Fruit fly (Drosophila melanogaster) whole organism, prepupa: ENCODE results near the gene Cyp4ae1.

Source experiments
- CG10631 ChIP-seq: fragments of 200-800 bp; sonication (Bioruptor generic); optimal IDR thresholded peaks from 2 replicates; lab custom pipeline; 2016; ENCODE audit warnings: missing biosample characterization, missing genetic modification characterization
- CG11294 ChIP-seq: fragments of 200-800 bp; sonication (Bioruptor generic); IDR thresholded peaks from 2 replicates; pipeline ENCODE4 v1.3.6; 2022; ENCODE audit warnings: missing biosample characterization, missing genetic modification characterization
- CG11762 ChIP-seq: fragments of 200-800 bp; sonication (Bioruptor generic); optimal IDR thresholded peaks from 3 replicates; lab custom pipeline; 2016; ENCODE audit warnings: missing biosample characterization, missing genetic modification characterization; ENCODE audit not compliant: insufficient read depth
- CG11902 ChIP-seq: fragments of 200-800 bp; sonication (Bioruptor generic); optimal IDR thresholded peaks from 3 replicates; lab custom pipeline; 2016; ENCODE audit warnings: missing biosample characterization, missing genetic modification characterization
- CG15336 ChIP-seq: fragments of 200-800 bp; sonication (Bioruptor generic); IDR thresholded peaks from 2 replicates; pipeline ENCODE4 v1.3.6; 2022; ENCODE audit warnings: missing biosample characterization, missing genetic modification characterization
- CG16779 ChIP-seq: fragments of 200-800 bp; sonication (Bioruptor generic); optimal IDR thresholded peaks from 3 replicates; lab custom pipeline; 2017; ENCODE audit warnings: missing biosample characterization, mild to moderate bottlenecking, missing genetic modification characterization
- CG3032 ChIP-seq: fragments of 200-800 bp; optimal IDR thresholded peaks from 2 replicates; lab custom pipeline; 2019; ENCODE audit warnings: missing biosample characterization, mild to moderate bottlenecking, missing genetic modification characterization, moderate library complexity
- CG31627 ChIP-seq: fragments of 200-800 bp; sonication (Bioruptor generic); optimal IDR thresholded peaks from 3 replicates; lab custom pipeline; 2016; ENCODE audit warnings: missing biosample characterization, missing genetic modification characterization
- CG3919 ChIP-seq: fragments of 200-800 bp; sonication (Bioruptor generic); optimal IDR thresholded peaks from 3 replicates; lab custom pipeline; 2016; ENCODE audit warnings: missing biosample characterization, missing genetic modification characterization
- CG6276 ChIP-seq: fragments of 200-800 bp; sonication (Bioruptor generic); optimal IDR thresholded peaks from 2 replicates; lab custom pipeline; 2017; ENCODE audit warnings: missing biosample characterization, mild to moderate bottlenecking, missing genetic modification characterization
- CG6792 ChIP-seq: fragments of 200-800 bp; sonication (Bioruptor generic); optimal IDR thresholded peaks from 3 replicates; lab custom pipeline; 2016; ENCODE audit warnings: missing biosample characterization, missing genetic modification characterization
- CG6808 ChIP-seq: fragments of 200-800 bp; sonication (Bioruptor generic); optimal IDR thresholded peaks from 3 replicates; lab custom pipeline; 2017; ENCODE audit warnings: missing biosample characterization, missing genetic modification characterization, mild to moderate bottlenecking, moderate library complexity, missing genetic modification reagents
- CG7368 ChIP-seq: fragments of 200-800 bp; sonication (Bioruptor generic); optimal IDR thresholded peaks from 3 replicates; lab custom pipeline; 2016; ENCODE audit warnings: missing biosample characterization, missing genetic modification characterization
- CG8119 ChIP-seq: fragments of 200-800 bp; sonication (Bioruptor generic); IDR thresholded peaks from 3 replicates; pipeline ENCODE4 v1.3.6; 2022; ENCODE audit warnings: missing biosample characterization, missing genetic modification characterization
- CG9139 ChIP-seq: fragments of 200-800 bp; sonication (Bioruptor generic); optimal IDR thresholded peaks from 3 replicates; lab custom pipeline; 2017; ENCODE audit warnings: missing biosample characterization, mild to moderate bottlenecking, missing genetic modification characterization
- Eip75B ChIP-seq: fragments of 200-800 bp; sonication (Bioruptor generic); optimal IDR thresholded peaks from 3 replicates; lab custom pipeline; 2016; ENCODE audit warnings: missing biosample characterization, missing genetic modification characterization
- Eip78C ChIP-seq: fragments of 200-800 bp; sonication (Bioruptor generic); peaks from one replicate; lab custom pipeline; 2016; ENCODE audit warnings: missing biosample characterization, missing genetic modification characterization
- Eip93F ChIP-seq: fragments of 200-800 bp; sonication (Bioruptor generic); optimal IDR thresholded peaks from 2 replicates; lab custom pipeline; 2016; ENCODE audit warnings: missing biosample characterization, mild to moderate bottlenecking, missing genetic modification characterization
- Ets96B ChIP-seq: fragments of 200-800 bp; optimal IDR thresholded peaks from 2 replicates; lab custom pipeline; 2019; ENCODE audit warnings: missing biosample characterization, mild to moderate bottlenecking, missing genetic modification characterization, moderate library complexity
- Gug ChIP-seq: fragments of 200-800 bp; sonication (Bioruptor generic); IDR thresholded peaks from 2 replicates; pipeline ENCODE4 v1.3.6; 2022; ENCODE audit warnings: missing biosample characterization, missing genetic modification characterization
- Hr38 ChIP-seq: sonication (Bioruptor generic); optimal IDR thresholded peaks from 2 replicates; lab custom pipeline; 2016; ENCODE audit warnings: missing biosample characterization, missing genetic modification characterization
- Hr39 ChIP-seq: fragments of 200-800 bp; sonication (Bioruptor generic); optimal IDR thresholded peaks from 2 replicates; lab custom pipeline; 2016; ENCODE audit warnings: missing biosample characterization, missing genetic modification characterization
- Hr4 ChIP-seq: fragments of 200-800 bp; sonication (Bioruptor generic); optimal IDR thresholded peaks from 3 replicates; lab custom pipeline; 2016; ENCODE audit warnings: missing biosample characterization, missing genetic modification characterization
- Lpt ChIP-seq: fragments of 200-800 bp; sonication (Bioruptor generic); optimal IDR thresholded peaks from 3 replicates; lab custom pipeline; 2016; ENCODE audit warnings: missing biosample characterization, missing genetic modification characterization
- Met ChIP-seq: fragments of 200-800 bp; sonication (Bioruptor generic); optimal IDR thresholded peaks from 3 replicates; lab custom pipeline; 2016; ENCODE audit warnings: missing biosample characterization, missing genetic modification characterization
- OdsH ChIP-seq: fragments of 200-800 bp; sonication (Bioruptor generic); optimal IDR thresholded peaks from 3 replicates; lab custom pipeline; 2016; ENCODE audit warnings: missing biosample characterization, missing genetic modification characterization
- Smox ChIP-seq: fragments of 200-800 bp; sonication (Bioruptor generic); optimal IDR thresholded peaks from 3 replicates; lab custom pipeline; 2016; ENCODE audit warnings: missing biosample characterization, missing genetic modification characterization
- Sox102F ChIP-seq: fragments of 200-800 bp; sonication (Bioruptor generic); optimal IDR thresholded peaks from 2 replicates; lab custom pipeline; 2016; ENCODE audit warnings: missing biosample characterization, mild to moderate bottlenecking, missing genetic modification characterization
- Sox14 ChIP-seq: fragments of 200-800 bp; sonication (Bioruptor generic); optimal IDR thresholded peaks from 3 replicates; lab custom pipeline; 2016; ENCODE audit warnings: missing biosample characterization, missing genetic modification characterization
- Sox15 ChIP-seq: fragments of 200-800 bp; sonication (Bioruptor generic); optimal IDR thresholded peaks from 3 replicates; lab custom pipeline; 2016; ENCODE audit warnings: missing biosample characterization, missing genetic modification characterization
- acj6 ChIP-seq: fragments of 200-800 bp; sonication (Bioruptor generic); optimal IDR thresholded peaks from 3 replicates; lab custom pipeline; 2016; ENCODE audit warnings: missing biosample characterization, missing genetic modification characterization
- cyc ChIP-seq: fragments of 200-800 bp; sonication (Bioruptor generic); optimal IDR thresholded peaks from 3 replicates; lab custom pipeline; 2016; ENCODE audit warnings: missing biosample characterization, missing genetic modification characterization
- dsx ChIP-seq: fragments of 200-800 bp; optimal IDR thresholded peaks from 3 replicates; lab custom pipeline; 2019; ENCODE audit warnings: missing biosample characterization, mild to moderate bottlenecking, missing genetic modification characterization, moderate library complexity; ENCODE audit not compliant: poor library complexity, severe bottlenecking
- eg ChIP-seq: fragments of 200-800 bp; sonication (Bioruptor generic); IDR thresholded peaks from 3 replicates; pipeline ENCODE4 v1.3.6; 2022; ENCODE audit warnings: missing biosample characterization, missing genetic modification characterization
- fd59A ChIP-seq: fragments of 200-800 bp; sonication (Bioruptor generic); optimal IDR thresholded peaks from 2 replicates; lab custom pipeline; 2017; ENCODE audit warnings: missing biosample characterization, mild to moderate bottlenecking, missing genetic modification characterization, missing genetic modification reagents
- fd85E ChIP-seq: fragments of 200-800 bp; sonication (Bioruptor generic); optimal IDR thresholded peaks from 3 replicates; lab custom pipeline; 2016; ENCODE audit warnings: missing biosample characterization, missing genetic modification characterization
- fkh ChIP-seq: fragments of 200-800 bp; sonication (Bioruptor generic); optimal IDR thresholded peaks from 3 replicates; lab custom pipeline; 2017; ENCODE audit warnings: missing biosample characterization, mild to moderate bottlenecking, missing genetic modification characterization, moderate library complexity
- lz ChIP-seq: fragments of 200-800 bp; sonication (Bioruptor generic); optimal IDR thresholded peaks from 3 replicates; lab custom pipeline; 2016; ENCODE audit warnings: missing biosample characterization, missing genetic modification characterization
- net ChIP-seq: fragments of 200-800 bp; sonication (Bioruptor generic); optimal IDR thresholded peaks from 3 replicates; lab custom pipeline; 2016; ENCODE audit warnings: missing biosample characterization, missing genetic modification characterization
- salr ChIP-seq, 2 experiments: fragments of 200-800 bp; sonication (Bioruptor generic); optimal IDR thresholded peaks; 3 replicates each; lab custom pipeline; 2016 to 2018; ENCODE audit warnings: missing biosample characterization in 2 of 2, missing genetic modification characterization in 2 of 2, mild to moderate bottlenecking in 1 of 2
- spab ChIP-seq: fragments of 200-800 bp; sonication (Bioruptor generic); optimal IDR thresholded peaks from 2 replicates; lab custom pipeline; 2017; ENCODE audit warnings: missing biosample characterization, mild to moderate bottlenecking, missing genetic modification characterization, missing genetic modification reagents
- ss ChIP-seq, 2 experiments: fragments of 200-800 bp; sonication (Bioruptor generic); optimal IDR thresholded peaks; 2 replicates in 1 of 2; 3 replicates in 1 of 2; lab custom pipeline; 2017 to 2018; ENCODE audit warnings: mild to moderate bottlenecking in 2 of 2, missing biosample characterization in 2 of 2, missing genetic modification characterization in 2 of 2, moderate library complexity in 1 of 2
- svp ChIP-seq: fragments of 200-800 bp; sonication (Bioruptor generic); peaks from one replicate; lab custom pipeline; 2016; ENCODE audit warnings: missing biosample characterization, missing genetic modification characterization
- topi ChIP-seq: fragments of 200-800 bp; sonication (Bioruptor generic); optimal IDR thresholded peaks from 3 replicates; lab custom pipeline; 2016; ENCODE audit warnings: missing biosample characterization, missing genetic modification characterization

Cyp4ae1 gene

DNA sequence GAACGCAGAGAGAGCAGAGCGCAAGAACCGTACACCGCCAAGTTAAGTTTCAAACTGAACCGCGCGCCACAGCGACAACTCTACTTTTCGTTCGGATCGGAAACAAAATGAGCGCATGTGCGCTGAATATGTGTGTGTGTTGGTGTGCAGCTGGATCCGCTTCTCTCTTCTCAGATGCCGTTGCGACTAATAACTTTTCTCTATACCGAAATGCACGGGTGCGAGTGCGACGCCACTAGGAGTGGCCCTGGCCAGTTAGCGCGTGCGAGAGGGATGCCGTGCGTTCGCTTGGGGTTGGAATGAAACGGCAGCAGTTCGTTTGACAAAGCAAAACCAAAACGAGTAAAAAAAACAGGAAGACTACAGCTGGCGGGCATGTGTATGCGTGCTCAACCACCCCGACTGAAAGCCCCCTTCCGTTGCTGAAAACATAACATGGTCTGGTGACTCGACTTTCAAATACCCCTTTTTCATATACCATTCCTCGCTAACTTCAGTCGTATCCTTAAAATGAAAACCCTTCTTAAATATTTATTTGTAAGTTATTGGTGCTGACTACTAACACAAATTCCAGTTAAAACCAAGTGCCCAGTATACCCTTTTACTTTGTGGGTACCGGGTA is 41.9 kb upstream of the Cyp4ae1 start (continued):
- peak; percentile 100 for TF ChIP-seq Lpt (GFP tag; lab: Kevin White, UChicago)
- peak; percentile 100 for TF ChIP-seq svp (GFP tag; lab: Kevin White, UChicago)
- TF ChIP-seq Ets96B, result peak; percentile 100
- peak; percentile 100 for TF ChIP-seq OdsH
- TF ChIP-seq net (GFP tag; lab: Kevin White, UChicago), result peak; percentile 99
- TF ChIP-seq CG10631, result peak; percentile 100
- TF ChIP-seq Hr39 (GFP tag; lab: Kevin White, UChicago), result peak; percentile 100
- peak; percentile 99 for TF ChIP-seq CG7368 (GFP tag; lab: Kevin White, UChicago)
- peak; percentile 100 for TF ChIP-seq eg
- peak; percentile 100 for TF ChIP-seq cyc
- TF ChIP-seq topi (GFP tag; lab: Kevin White, UChicago), result peak; percentile 100
- TF ChIP-seq Smox (GFP tag; lab: Kevin White, UChicago), result peak; percentile 99
- TF ChIP-seq Sox15, result peak; percentile 100
- peak; percentile 99 for TF ChIP-seq dsx (GFP tag; lab: Kevin White, UChicago)
- peak; percentile 95 for TF ChIP-seq Hr38 (GFP tag; lab: Kevin White, UChicago)
- peak; percentile 99 for TF ChIP-seq fkh (GFP tag; lab: Kevin White, UChicago)
- TF ChIP-seq fd59A (GFP tag; lab: Kevin White, UChicago), result peak; percentile 100
- TF ChIP-seq Sox14 (GFP tag; lab: Kevin White, UChicago), result peak; percentile 100

DNA sequence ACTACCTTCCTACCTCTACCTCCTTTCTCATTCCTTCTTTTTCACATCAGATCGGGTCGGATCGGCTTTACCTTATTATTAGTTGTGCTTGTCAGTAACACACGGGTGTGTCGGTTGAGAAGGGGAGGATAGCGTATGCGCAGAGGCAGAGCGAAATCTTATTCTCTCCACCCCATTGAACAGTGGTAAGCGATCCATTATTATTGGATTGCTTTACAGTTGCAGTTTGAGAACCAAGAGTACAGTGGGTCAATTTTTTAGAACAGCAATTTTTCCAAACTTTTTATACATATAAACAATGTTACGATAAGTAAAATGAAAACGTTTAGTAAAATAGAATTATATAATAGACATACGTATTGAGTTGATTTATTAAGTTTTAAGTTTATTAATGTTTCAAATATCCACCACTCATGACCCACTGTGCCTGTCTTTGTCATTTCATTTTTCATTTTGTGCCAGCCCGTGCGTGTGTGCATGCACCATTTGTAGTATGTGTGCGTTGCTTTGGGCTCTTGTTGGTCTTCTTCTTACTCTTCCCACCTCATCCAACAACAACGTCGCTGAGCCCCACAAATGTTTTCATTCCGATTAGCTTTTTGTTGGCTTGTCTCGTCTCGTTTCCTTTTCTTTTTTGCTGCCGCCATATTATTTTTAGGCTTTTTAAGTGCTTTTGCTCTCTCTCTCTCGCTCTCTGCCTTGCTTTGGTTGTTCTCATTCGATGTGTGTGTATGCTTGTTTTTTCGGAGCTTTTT is 41.0 kb upstream of the Cyp4ae1 start:
- peak; percentile 98 for TF ChIP-seq CG6808 (GFP tag; lab: Kevin White, UChicago)
- TF ChIP-seq fd85E (GFP tag; lab: Kevin White, UChicago), result peak; percentile 91
- TF ChIP-seq cyc, result peak; percentile 94
- TF ChIP-seq CG16779, result peak; percentile 97
- TF ChIP-seq ss (GFP tag; optimal IDR thresholded peaks at IDR 0.05; lab: Kevin White, UChicago), result peak; percentile 97 to 99
- peak; percentile 99 for TF ChIP-seq CG11762
- TF ChIP-seq eg, result peak; percentile 98
- TF ChIP-seq CG3032, result peak; percentile 99
- TF ChIP-seq CG3919 (GFP tag; lab: Kevin White, UChicago), result peak; percentile 98
- peak; percentile 97 for TF ChIP-seq Eip93F (GFP tag; lab: Kevin White, UChicago)
- TF ChIP-seq Hr4 (GFP tag; lab: Kevin White, UChicago), result peak; percentile 97
- TF ChIP-seq Sox14 (GFP tag; lab: Kevin White, UChicago), result peak; percentile 98
- TF ChIP-seq lz, result peak; percentile 98
- peak; percentile 97 for TF ChIP-seq CG9139 (GFP tag; lab: Kevin White, UChicago)
- TF ChIP-seq CG6792, result peak; percentile 97
- TF ChIP-seq Eip75B, result peak; percentile 97
- TF ChIP-seq CG15336, result peak; percentile 100
- peak; percentile 98 for TF ChIP-seq CG10631
- TF ChIP-seq OdsH, result peak; percentile 99
- peak; percentile 98 for TF ChIP-seq CG11294 (GFP tag; lab: Robert Waterston, UW)
- peak; percentile 99 for TF ChIP-seq CG6276 (GFP tag; lab: Kevin White, UChicago)
- TF ChIP-seq Met (GFP tag; lab: Kevin White, UChicago), result peak; percentile 98
- peak; percentile 95 for TF ChIP-seq CG7368 (GFP tag; lab: Kevin White, UChicago)
- TF ChIP-seq CG11902, result peak; percentile 97
- TF ChIP-seq fd59A (GFP tag; lab: Kevin White, UChicago), result peak; percentile 99
- peak; percentile 97 for TF ChIP-seq Sox102F
- peak; percentile 94 for TF ChIP-seq Hr39 (GFP tag; lab: Kevin White, UChicago)
- peak; percentile 44 for TF ChIP-seq Hr38 (GFP tag; lab: Kevin White, UChicago)
- TF ChIP-seq spab (GFP tag; lab: Kevin White, UChicago), result peak; percentile 97
- TF ChIP-seq Sox15, result peak; percentile 98
- peak; percentile 99 for TF ChIP-seq topi (GFP tag; lab: Kevin White, UChicago)
- peak; percentile 94 to 96 for TF ChIP-seq salr (GFP tag; optimal IDR thresholded peaks at IDR 0.05; lab: Kevin White, UChicago)
- peak; percentile 97 for TF ChIP-seq dsx (GFP tag; lab: Kevin White, UChicago)
- peak; percentile 97 for TF ChIP-seq Smox (GFP tag; lab: Kevin White, UChicago)
- peak; percentile 94 for TF ChIP-seq CG31627 (GFP tag; lab: Kevin White, UChicago)
- TF ChIP-seq Lpt (GFP tag; lab: Kevin White, UChicago), result peak; percentile 98
- TF ChIP-seq fkh (GFP tag; lab: Kevin White, UChicago), result peak; percentile 81
- peak; percentile 99 for TF ChIP-seq Gug
- TF ChIP-seq acj6 (GFP tag; lab: Kevin White, UChicago), result peak; percentile 98
- TF ChIP-seq Eip78C (GFP tag; lab: Kevin White, UChicago), result peak; percentile 99
- TF ChIP-seq CG8119, result peak; percentile 99
